Worm (Caenorhabditis elegans): ENCODE results near the gene cutl-3.
A peak's percentile ranks its signal among the peaks of the same experiment; 100 is the strongest.

The cutl-3 gene

ce11 chrX:14999101-14999500, at the start of gene cutl-3:
Gene cutl-3, minus strand, starts transcription at chrX:14999201.
- TF ChIP-seq hlh-26 (GFP tag; conservative IDR thresholded peaks at IDR 0.05) (no peak), T07F8.4 (tag; optimal IDR thresholded peaks at IDR 0.05) (no peak), nhr-27 (tag; optimal IDR thresholded peaks at IDR 0.05) (no peak)

- no peak for TF ChIP-seq mxl-1 (tag; optimal IDR thresholded peaks at IDR 0.05)
- TF ChIP-seq atf-7 (tag; optimal IDR thresholded peaks at IDR 0.05), result no peak
- TF ChIP-seq lsy-27 (tag; optimal IDR thresholded peaks at IDR 0.05; ENCODE audit: borderline replicate concordance, insufficient read depth), result no peak
- no peak for TF ChIP-seq snpc-1.3 (tag; optimal IDR thresholded peaks at IDR 0.05; ENCODE audit: insufficient read depth)
- TF ChIP-seq F37B4.10 (GFP tag; IDR thresholded peaks at IDR 0.05), result no peak
- no peak for TF ChIP-seq F33H1.4 (GFP tag; IDR thresholded peaks at IDR 0.05)
These were observed 48.5 kb upstream of the cutl-3 start for ce11 chrX:15047541-15047940.

- TF ChIP-seq nhr-120 (GFP tag; IDR thresholded peaks at IDR 0.05), result no peak
- no peak for TF ChIP-seq F22D6.2 (tag; optimal IDR thresholded peaks at IDR 0.05)
- peak; percentile 48; the same call in 1 of the 2 replicates for TF ChIP-seq cebp-1 (GFP tag; IDR thresholded peaks at IDR 0.05)
- peak; percentile 88 for TF ChIP-seq cebp-1 (tag; optimal IDR thresholded peaks at IDR 0.05)
These were observed 46.4 kb upstream of the cutl-3 start for ce11 chrX:15045401-15045800.

ce11 chrX:15042549-15042948, 43.5 kb upstream of the cutl-3 start:
- TF ChIP-seq ceh-27 (GFP tag; optimal IDR thresholded peaks at IDR 0.05), result peak; percentile 21
- no peak for TF ChIP-seq him-1 (tag; optimal IDR thresholded peaks at IDR 0.05)
- no peak for TF ChIP-seq zim-3 (tag; optimal IDR thresholded peaks at IDR 0.05)
- TF ChIP-seq pbrm-1 (GFP tag; IDR thresholded peaks at IDR 0.05), result no peak
- no peak for TF ChIP-seq madf-6 (GFP tag; IDR thresholded peaks at IDR 0.05)

- TF ChIP-seq Y79H2A.3 (GFP tag; conservative IDR thresholded peaks at IDR 0.05), result no peak
- no peak for TF ChIP-seq madf-3 (GFP tag; IDR thresholded peaks at IDR 0.05)
- TF ChIP-seq ztf-22 (GFP tag; optimal IDR thresholded peaks at IDR 0.05), result no peak
- TF ChIP-seq egl-44 (GFP tag; IDR thresholded peaks at IDR 0.05), result no peak
- no peak for TF ChIP-seq C17E4.6 (GFP tag; IDR thresholded peaks at IDR 0.05)
- TF ChIP-seq mxl-1 (tag; optimal IDR thresholded peaks at IDR 0.05), result no peak
- TF ChIP-seq B0261.1 (tag; optimal IDR thresholded peaks at IDR 0.05), result no peak
- TF ChIP-seq F57A8.1 (GFP tag; optimal IDR thresholded peaks at IDR 0.05), result no peak
- TF ChIP-seq B0019.2 (GFP tag; conservative IDR thresholded peaks at IDR 0.05), result no peak
- no peak for TF ChIP-seq nhr-27 (tag; optimal IDR thresholded peaks at IDR 0.05)
- TF ChIP-seq rec-8 (tag; optimal IDR thresholded peaks at IDR 0.05), result no peak
- TF ChIP-seq ceh-27 (GFP tag; optimal IDR thresholded peaks at IDR 0.05), result no peak
- TF ChIP-seq pbrm-1 (GFP tag; IDR thresholded peaks at IDR 0.05), result no peak
- no peak for TF ChIP-seq die-1 (tag; optimal IDR thresholded peaks at IDR 0.05)
- TF ChIP-seq Y56A3A.18 (GFP tag; IDR thresholded peaks at IDR 0.05), result no peak
- no peak for TF ChIP-seq sea-2 (GFP tag; IDR thresholded peaks at IDR 0.05)
- no peak for TF ChIP-seq hrde-1 (tag; optimal IDR thresholded peaks at IDR 0.05; ENCODE audit: borderline replicate concordance)
- no peak for TF ChIP-seq nfya-1 (tag; optimal IDR thresholded peaks at IDR 0.05; ENCODE audit: borderline replicate concordance, insufficient read depth)
These were observed 42.3 kb upstream of the cutl-3 start for ce11 chrX:15041340-15041739.

Measured in whole organism, young adult.